Worm (Caenorhabditis elegans): ENCODE data around the gene grl-30.

ce11 chrV:3592099-3592498 is 36.0 kb downstream of the grl-30 start, which contains the start of gene T22F3.12:
- TF ChIP-seq F10E7.11 (tag; optimal IDR thresholded peaks at IDR 0.05): no peak
- TF ChIP-seq attf-5 (GFP tag; optimal IDR thresholded peaks at IDR 0.05): no peak
- TF ChIP-seq sdz-38 (tag; optimal IDR thresholded peaks at IDR 0.05): no peak
- no peak for TF ChIP-seq dpff-1 (tag; optimal IDR thresholded peaks at IDR 0.05)
- TF ChIP-seq snpc-4 (GFP tag; optimal IDR thresholded peaks at IDR 0.05): no peak
- TF ChIP-seq snpc-4 (tag; optimal IDR thresholded peaks at IDR 0.05): no peak
- no peak for TF ChIP-seq dpl-1 (GFP tag; optimal IDR thresholded peaks at IDR 0.05)
- TF ChIP-seq ztf-26 (tag; optimal IDR thresholded peaks at IDR 0.05): no peak
- no peak for TF ChIP-seq somi-1 (GFP tag; optimal IDR thresholded peaks at IDR 0.05)
- TF ChIP-seq attf-6 (GFP tag; IDR thresholded peaks at IDR 0.05): no peak
